Worm (Caenorhabditis elegans): ENCODE data around the gene tbx-33.

The tbx-33 gene

DNA sequence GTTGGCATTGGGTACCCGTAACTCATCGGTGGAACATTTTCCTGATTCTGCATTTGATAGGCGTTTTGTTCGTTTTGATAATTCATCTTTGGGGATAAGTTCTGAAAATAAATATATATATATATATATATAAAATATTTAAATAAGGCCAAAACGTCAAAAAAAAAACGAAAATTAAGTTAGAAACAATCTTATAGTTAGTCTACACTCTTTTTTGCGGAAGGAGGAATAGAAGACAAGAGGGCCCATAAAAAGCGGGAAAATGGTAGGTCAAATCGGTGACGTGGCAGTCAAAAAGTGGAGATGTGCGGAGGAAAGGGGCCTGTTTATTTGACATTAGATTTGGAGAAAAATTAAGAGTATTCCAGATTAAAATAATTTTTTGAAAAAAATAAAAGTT is at the start of gene tbx-33:
Gene tbx-33 (minus strand): TSS at position 101 of the 400 bp plus-strand sequence.
- TF ChIP-seq pes-1 (GFP tag; IDR thresholded peaks at IDR 0.05) (no peak), ama-1 (optimal IDR thresholded peaks at IDR 0.05) (no peak), tbx-37 (GFP tag; conservative IDR thresholded peaks at IDR 0.05) (no peak), hmg-4 (GFP tag; optimal IDR thresholded peaks at IDR 0.05) (no peak), hmbx-1 (tag; optimal IDR thresholded peaks at IDR 0.05) (no peak), flt-1 (GFP tag; IDR thresholded peaks at IDR 0.05) (no peak), ceh-36 (tag; optimal IDR thresholded peaks at IDR 0.05) (no peak), B0310.2 (tag; optimal IDR thresholded peaks at IDR 0.05) (no peak), ceh-13 (GFP tag; optimal IDR thresholded peaks at IDR 0.05) (no peak), hnd-1 (tag; optimal IDR thresholded peaks at IDR 0.05) (no peak), tra-4 (tag; optimal IDR thresholded peaks at IDR 0.05) (no peak), scrt-1 (GFP tag; IDR thresholded peaks at IDR 0.05) (no peak), tbx-11 (GFP tag; IDR thresholded peaks at IDR 0.05) (no peak), aly-1 (tag; optimal IDR thresholded peaks at IDR 0.05) (no peak), F13C5.2 (tag; optimal IDR thresholded peaks at IDR 0.05) (no peak), sea-1 (GFP tag; conservative IDR thresholded peaks at IDR 0.05) (no peak), ets-7 (tag; optimal IDR thresholded peaks at IDR 0.05) (no peak)

DNA sequence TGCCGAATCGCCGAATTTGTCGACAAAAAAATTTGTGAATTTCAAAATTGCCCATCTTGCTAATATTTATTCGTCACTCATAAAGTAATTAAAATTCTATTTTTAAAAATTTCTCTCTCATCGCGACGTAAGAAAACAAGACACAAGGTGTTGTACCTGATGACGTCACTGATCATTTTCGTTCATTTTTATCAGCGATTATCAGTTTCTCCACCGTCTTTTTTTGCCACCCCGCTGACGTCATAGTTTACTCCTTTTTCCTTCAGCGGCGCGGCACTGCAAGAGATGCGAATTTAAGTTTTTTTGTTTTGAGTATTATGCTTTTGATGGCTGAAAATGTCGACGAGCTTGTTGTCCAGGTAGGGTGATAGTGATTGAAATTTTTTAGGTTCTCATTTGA is 48.1 kb upstream of the tbx-33 start:
- TF ChIP-seq flt-1 (GFP tag; IDR thresholded peaks at IDR 0.05) (no peak), F13C5.2 (tag; optimal IDR thresholded peaks at IDR 0.05) (no peak)

DNA sequence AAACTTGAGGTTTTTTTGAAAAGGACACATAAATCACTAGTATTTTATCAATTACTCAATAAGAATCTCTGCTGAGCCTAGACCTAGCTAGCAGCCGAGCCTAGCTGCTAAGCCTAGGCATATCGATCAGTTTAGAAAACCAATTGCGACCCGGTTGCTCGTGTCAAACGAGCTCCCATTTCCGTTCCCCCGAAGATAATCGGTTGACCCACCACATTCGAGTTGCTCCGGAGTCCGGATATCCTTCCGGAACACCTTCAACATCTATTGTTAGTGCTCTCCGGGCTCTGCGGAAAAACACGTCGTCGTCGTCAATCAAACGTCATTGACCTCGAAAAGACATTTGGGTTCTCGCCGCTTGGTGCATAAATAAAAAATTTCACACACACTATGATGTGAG is 47.1 kb upstream of the tbx-33 start:
- TF ChIP-seq ceh-36 (tag; optimal IDR thresholded peaks at IDR 0.05) (no peak), F13C5.2 (tag; optimal IDR thresholded peaks at IDR 0.05) (no peak), tbx-11 (GFP tag; IDR thresholded peaks at IDR 0.05) (no peak), aly-1 (tag; optimal IDR thresholded peaks at IDR 0.05) (no peak), tbx-37 (GFP tag; conservative IDR thresholded peaks at IDR 0.05) (no peak), hnd-1 (tag; optimal IDR thresholded peaks at IDR 0.05) (no peak), flt-1 (GFP tag; IDR thresholded peaks at IDR 0.05) (no peak), scrt-1 (GFP tag; IDR thresholded peaks at IDR 0.05) (no peak), sea-1 (GFP tag; conservative IDR thresholded peaks at IDR 0.05) (no peak), ceh-13 (GFP tag; optimal IDR thresholded peaks at IDR 0.05) (no peak), hmbx-1 (tag; optimal IDR thresholded peaks at IDR 0.05) (no peak), pes-1 (GFP tag; IDR thresholded peaks at IDR 0.05) (no peak), ets-7 (tag; optimal IDR thresholded peaks at IDR 0.05) (no peak)

DNA sequence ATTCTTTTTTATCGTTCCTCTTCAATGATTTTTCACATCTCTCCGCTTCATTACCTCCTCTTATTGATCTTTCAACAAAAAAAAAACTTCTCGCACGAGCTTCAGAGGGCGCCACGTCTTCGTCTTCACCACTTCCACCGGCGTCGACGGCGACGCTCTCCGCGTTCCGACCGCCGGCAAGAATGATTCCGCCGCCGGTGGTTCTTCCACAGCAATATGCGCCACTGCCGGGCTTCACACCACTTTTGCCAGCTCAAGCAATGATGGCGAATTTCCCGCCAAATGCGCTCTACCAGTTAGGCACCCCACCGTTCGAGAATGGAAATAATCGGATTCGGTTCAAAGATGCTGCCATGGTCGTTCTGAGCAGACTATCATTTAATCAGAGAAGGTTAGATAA is 46.4 kb upstream of the tbx-33 start:
- TF ChIP-seq ama-1 (optimal IDR thresholded peaks at IDR 0.05), result no peak
- no peak for TF ChIP-seq aly-1 (tag; optimal IDR thresholded peaks at IDR 0.05)
- no peak for TF ChIP-seq B0310.2 (tag; optimal IDR thresholded peaks at IDR 0.05)
- no peak for TF ChIP-seq ceh-36 (tag; optimal IDR thresholded peaks at IDR 0.05)

DNA sequence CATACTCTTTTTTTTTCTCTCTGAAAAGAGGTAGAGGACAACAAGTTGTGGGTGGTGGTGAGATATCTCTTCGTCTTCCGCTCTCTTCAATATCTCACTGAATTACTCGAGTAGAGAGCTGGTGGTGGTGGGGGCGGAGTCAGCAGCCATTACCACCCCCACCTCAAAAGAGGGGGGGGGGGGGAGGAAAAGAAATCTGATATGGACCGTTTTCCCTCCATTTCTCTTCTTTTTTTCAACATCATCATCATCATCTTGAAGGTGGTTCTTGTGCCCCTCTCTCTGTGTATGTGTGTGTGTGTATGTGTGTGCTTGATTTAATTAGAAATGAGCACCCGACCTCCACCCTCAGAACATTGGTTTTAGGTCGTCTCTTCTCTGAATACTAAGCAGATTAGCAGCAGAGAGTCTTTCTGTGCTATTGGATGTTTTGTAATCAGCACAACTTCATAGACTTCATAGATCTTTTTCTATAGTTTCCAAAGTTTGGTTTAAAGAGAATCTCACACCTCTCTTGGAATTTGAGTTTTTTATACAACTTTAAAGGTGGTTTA is 44.9 kb upstream of the tbx-33 start:
- no peak for TF ChIP-seq ceh-13 (GFP tag; optimal IDR thresholded peaks at IDR 0.05)
- TF ChIP-seq sea-1 (GFP tag; conservative IDR thresholded peaks at IDR 0.05), result no peak
- TF ChIP-seq aly-1 (tag; optimal IDR thresholded peaks at IDR 0.05), result no peak
- no peak; the same call in 1 of the 2 replicates for TF ChIP-seq scrt-1 (GFP tag; IDR thresholded peaks at IDR 0.05)
- no peak for TF ChIP-seq hmg-4 (GFP tag; optimal IDR thresholded peaks at IDR 0.05)
- no peak for TF ChIP-seq hmbx-1 (tag; optimal IDR thresholded peaks at IDR 0.05)
- no peak for TF ChIP-seq F13C5.2 (tag; optimal IDR thresholded peaks at IDR 0.05)
- no peak for TF ChIP-seq hnd-1 (tag; optimal IDR thresholded peaks at IDR 0.05)
- no peak for TF ChIP-seq ama-1 (optimal IDR thresholded peaks at IDR 0.05)
- TF ChIP-seq tbx-11 (GFP tag; IDR thresholded peaks at IDR 0.05), result no peak
- TF ChIP-seq flt-1 (GFP tag; IDR thresholded peaks at IDR 0.05), result no peak
- TF ChIP-seq pes-1 (GFP tag; IDR thresholded peaks at IDR 0.05), result no peak
- no peak for TF ChIP-seq ceh-36 (tag; optimal IDR thresholded peaks at IDR 0.05)
- TF ChIP-seq B0310.2 (tag; optimal IDR thresholded peaks at IDR 0.05), result no peak
- no peak for TF ChIP-seq tbx-37 (GFP tag; conservative IDR thresholded peaks at IDR 0.05)

DNA sequence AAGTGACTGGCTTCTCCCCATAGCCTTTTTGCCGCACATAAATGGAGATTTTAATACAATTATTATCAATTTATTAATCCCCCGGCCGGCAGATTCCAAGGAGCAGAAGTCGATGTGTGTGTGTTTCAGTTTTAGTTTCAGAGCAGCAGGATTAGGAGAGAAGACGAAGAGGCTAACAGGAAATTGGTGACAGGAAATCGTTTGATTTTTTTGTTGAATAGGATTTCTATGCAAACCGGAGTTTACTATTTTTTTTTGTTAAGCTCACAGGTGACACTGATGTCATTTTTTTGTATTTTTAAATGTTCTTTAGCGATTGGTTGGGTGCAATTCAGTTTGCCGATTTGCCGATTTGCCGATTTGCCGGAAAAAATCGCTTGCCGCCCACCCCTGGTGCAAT is 43.9 kb upstream of the tbx-33 start:
- TF ChIP-seq ceh-36 (tag; optimal IDR thresholded peaks at IDR 0.05) (peak; percentile 46), hmbx-1 (tag; optimal IDR thresholded peaks at IDR 0.05) (no peak)

DNA sequence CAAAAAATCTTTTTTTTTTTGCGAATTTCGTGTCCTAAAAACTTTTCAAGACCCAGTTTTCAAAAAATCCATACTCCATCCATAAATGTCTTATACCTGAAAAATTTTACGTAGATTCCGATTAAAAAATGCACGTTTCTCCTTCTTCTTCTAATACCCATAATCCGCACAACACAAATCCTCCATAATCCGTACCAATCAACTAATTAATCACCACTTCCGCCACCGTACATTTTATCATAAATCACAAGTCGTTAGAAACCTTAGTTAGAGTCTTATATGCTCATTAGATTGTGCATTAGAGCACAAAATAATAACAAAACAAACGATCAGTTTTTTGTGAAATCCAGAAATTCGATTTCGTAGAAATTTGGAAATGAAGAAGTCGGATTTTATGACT is 32.4 kb upstream of the tbx-33 start:
- TF ChIP-seq scrt-1 (GFP tag; IDR thresholded peaks at IDR 0.05) (no peak), ets-7 (tag; optimal IDR thresholded peaks at IDR 0.05) (no peak), ceh-13 (GFP tag; optimal IDR thresholded peaks at IDR 0.05) (no peak), ama-1 (optimal IDR thresholded peaks at IDR 0.05) (no peak), hmbx-1 (tag; optimal IDR thresholded peaks at IDR 0.05) (no peak), B0310.2 (tag; optimal IDR thresholded peaks at IDR 0.05) (no peak), flt-1 (GFP tag; IDR thresholded peaks at IDR 0.05) (no peak), tra-4 (tag; optimal IDR thresholded peaks at IDR 0.05) (no peak), hmg-4 (GFP tag; optimal IDR thresholded peaks at IDR 0.05) (no peak), tbx-11 (GFP tag; IDR thresholded peaks at IDR 0.05) (no peak), ceh-36 (tag; optimal IDR thresholded peaks at IDR 0.05) (no peak), hnd-1 (tag; optimal IDR thresholded peaks at IDR 0.05) (no peak), F13C5.2 (tag; optimal IDR thresholded peaks at IDR 0.05) (no peak), tbx-37 (GFP tag; conservative IDR thresholded peaks at IDR 0.05) (no peak), pes-1 (GFP tag; IDR thresholded peaks at IDR 0.05) (no peak), sea-1 (GFP tag; conservative IDR thresholded peaks at IDR 0.05) (no peak)

DNA sequence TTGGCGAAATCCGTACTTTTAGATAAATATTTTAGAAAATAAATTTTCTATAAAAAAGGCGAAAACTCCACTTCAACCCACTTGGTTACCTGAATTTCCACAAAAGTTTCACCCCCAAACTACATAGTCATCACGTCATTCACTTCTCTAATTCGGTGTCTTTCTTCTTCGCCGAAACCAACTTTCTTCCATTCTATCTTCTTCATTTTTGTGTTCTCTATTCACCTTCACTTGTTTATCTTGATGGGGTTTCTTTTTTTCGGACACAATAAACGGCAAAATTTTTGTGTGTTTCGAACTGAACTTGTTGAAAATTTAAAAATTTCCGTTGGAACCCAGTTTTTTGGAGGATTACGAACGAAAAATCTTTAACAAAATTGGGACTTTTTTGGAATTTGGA is 30.2 kb upstream of the tbx-33 start:
- TF ChIP-seq ceh-13 (GFP tag; optimal IDR thresholded peaks at IDR 0.05), result no peak
- TF ChIP-seq aly-1 (tag; optimal IDR thresholded peaks at IDR 0.05), result no peak
- TF ChIP-seq tbx-37 (GFP tag; conservative IDR thresholded peaks at IDR 0.05), result no peak
- TF ChIP-seq tbx-11 (GFP tag; IDR thresholded peaks at IDR 0.05), result no peak
- no peak for TF ChIP-seq ama-1 (optimal IDR thresholded peaks at IDR 0.05)
- no peak for TF ChIP-seq hmg-4 (GFP tag; optimal IDR thresholded peaks at IDR 0.05)
- no peak for TF ChIP-seq hnd-1 (tag; optimal IDR thresholded peaks at IDR 0.05)
- no peak for TF ChIP-seq sea-1 (GFP tag; conservative IDR thresholded peaks at IDR 0.05)
- TF ChIP-seq F13C5.2 (tag; optimal IDR thresholded peaks at IDR 0.05), result no peak
